Fruit fly (Drosophila melanogaster) whole organism, wandering third instar larva: ENCODE results near the gene CG32599.
A peak's percentile ranks its signal among the peaks of the same experiment; 100 is the strongest.

Experiments used
- Abd-B ChIP-seq: fragments of >200 bp; optimal IDR thresholded peaks from 2 replicates; lab custom pipeline; 2017; ENCODE audit warnings: missing biosample characterization, missing genetic modification characterization
- CG32264 ChIP-seq: fragments of 200-800 bp; sonication (Bioruptor generic); optimal IDR thresholded peaks from 2 replicates; lab custom pipeline; 2016; ENCODE audit warnings: missing biosample characterization, missing genetic modification characterization
- CG9705 ChIP-seq: fragments of 200-800 bp; sonication (Bioruptor generic); optimal IDR thresholded peaks from 2 replicates; lab custom pipeline; 2018; ENCODE audit warnings: missing biosample characterization, mild to moderate bottlenecking, missing genetic modification characterization
- CrebA ChIP-seq: fragments of 200-800 bp; sonication (Bioruptor generic); optimal IDR thresholded peaks from 2 replicates; lab custom pipeline; 2016; ENCODE audit warnings: missing biosample characterization, mild to moderate bottlenecking, missing genetic modification characterization, borderline replicate concordance
- Dfd ChIP-seq: fragments of >200 bp; optimal IDR thresholded peaks from 2 replicates; lab custom pipeline; 2017; ENCODE audit warnings: missing biosample characterization, missing genetic modification characterization
- Dif ChIP-seq: fragments of 200-275, 200-300 bp; sonication (Bioruptor generic); optimal IDR thresholded peaks from 2 replicates; lab custom pipeline; 2018; ENCODE audit warnings: missing biosample characterization, missing genetic modification characterization; ENCODE audit not compliant: partially characterized antibody
- GATAd ChIP-seq: sonication (Bioruptor generic); optimal IDR thresholded peaks from 2 replicates; lab custom pipeline; 2016; ENCODE audit warnings: missing biosample characterization, missing genetic modification characterization
- HLH106 ChIP-seq: fragments of 200-800 bp; optimal IDR thresholded peaks from 3 replicates; lab custom pipeline; 2019; ENCODE audit warnings: missing biosample characterization, mild to moderate bottlenecking, missing genetic modification characterization, moderate library complexity
- Hnf4 ChIP-seq: fragments of 200-800 bp; sonication (Bioruptor generic); optimal IDR thresholded peaks from 2 replicates; lab custom pipeline; 2016; ENCODE audit warnings: missing biosample characterization, mild to moderate bottlenecking, missing genetic modification characterization
- Hr78 ChIP-seq: fragments of >200 bp; optimal IDR thresholded peaks from 2 replicates; lab custom pipeline; 2017; ENCODE audit warnings: missing biosample characterization, missing genetic modification characterization
- Mio ChIP-seq: sonication (Bioruptor generic); optimal IDR thresholded peaks from 2 replicates; lab custom pipeline; 2016; ENCODE audit warnings: missing biosample characterization, missing genetic modification characterization
- Myc ChIP-seq: fragments of >200 bp; optimal IDR thresholded peaks from 2 replicates; lab custom pipeline; 2017
- N ChIP-seq: fragments of >200 bp; optimal IDR thresholded peaks from 2 replicates; lab custom pipeline; 2018; ENCODE audit warnings: missing biosample characterization, missing external identifiers, missing genetic modification characterization
- OdsH ChIP-seq: fragments of 200-800 bp; sonication (Bioruptor generic); optimal IDR thresholded peaks from 2 replicates; lab custom pipeline; 2016; ENCODE audit warnings: missing biosample characterization, mild to moderate bottlenecking, missing genetic modification characterization
- Rel ChIP-seq, 2 experiments: fragments of 200-800 bp; sonication (Bioruptor generic) in 1 of 2; optimal IDR thresholded peaks; 2 replicates in 1 of 2; 3 replicates in 1 of 2; lab custom pipeline; 2016 to 2019; ENCODE audit warnings: mild to moderate bottlenecking in 2 of 2, missing biosample characterization in 2 of 2, missing genetic modification characterization in 2 of 2, moderate library complexity in 1 of 2
- Sp1 ChIP-seq: fragments of 200-800 bp; sonication (Bioruptor generic); optimal IDR thresholded peaks from 3 replicates; lab custom pipeline; 2019; ENCODE audit warnings: missing biosample characterization, mild to moderate bottlenecking, missing genetic modification characterization, moderate library complexity
- Vsx2 ChIP-seq: fragments of 200-300, 225-300 bp; sonication (Bioruptor generic); optimal IDR thresholded peaks from 2 replicates; lab custom pipeline; 2018; ENCODE audit warnings: missing biosample characterization, missing genetic modification characterization; ENCODE audit not compliant: partially characterized antibody
- brk ChIP-seq: fragments of 200-800 bp; sonication (Bioruptor generic); optimal IDR thresholded peaks from 2 replicates; lab custom pipeline; 2016; ENCODE audit warnings: missing biosample characterization, mild to moderate bottlenecking, missing genetic modification characterization
- dl ChIP-seq, 2 experiments: fragments of 175-275, 200-275 bp in 1 of 2; fragments of 200-275 bp in 1 of 2; sonication (Bioruptor generic); optimal IDR thresholded peaks; lab custom pipeline; 2018; ENCODE audit warnings: mild to moderate bottlenecking in 2 of 2, missing biosample characterization in 2 of 2, missing genetic modification characterization in 2 of 2, moderate library complexity in 2 of 2; ENCODE audit not compliant: partially characterized antibody in 2 of 2, insufficient read depth in 1 of 2
- dmrt93B ChIP-seq: fragments of 200-800 bp; sonication (Bioruptor generic); optimal IDR thresholded peaks from 2 replicates; lab custom pipeline; 2018; ENCODE audit warnings: missing biosample characterization, mild to moderate bottlenecking, missing genetic modification characterization
- dsf ChIP-seq: sonication (Bioruptor generic); optimal IDR thresholded peaks from 2 replicates; lab custom pipeline; 2016; ENCODE audit warnings: missing biosample characterization, missing genetic modification characterization, borderline replicate concordance
- ey ChIP-seq: fragments of 200-800 bp; sonication (Bioruptor generic); optimal IDR thresholded peaks from 2 replicates; lab custom pipeline; 2016; ENCODE audit warnings: missing biosample characterization, missing genetic modification characterization
- foxo ChIP-seq, 2 experiments: fragments of 200-800 bp; sonication (Bioruptor generic); optimal IDR thresholded peaks; 2 replicates in 1 of 2; 3 replicates in 1 of 2; lab custom pipeline; 2016 to 2017; ENCODE audit warnings: missing biosample characterization in 2 of 2, missing genetic modification characterization in 2 of 2
- fru ChIP-seq: fragments of 200-800 bp; sonication (Bioruptor generic); optimal IDR thresholded peaks from 3 replicates; lab custom pipeline; 2016; ENCODE audit warnings: missing biosample characterization, mild to moderate bottlenecking, missing genetic modification characterization
- jim ChIP-seq: fragments of 175-275, 200-325 bp; sonication (Bioruptor generic); optimal IDR thresholded peaks from 2 replicates; lab custom pipeline; 2016; ENCODE audit warnings: missing biosample characterization, mild to moderate bottlenecking, missing genetic modification characterization
- lola ChIP-seq: fragments of >200 bp; optimal IDR thresholded peaks from 2 replicates; lab custom pipeline; 2017; ENCODE audit warnings: missing biosample characterization, missing genetic modification characterization
- pan ChIP-seq: fragments of >200 bp; optimal IDR thresholded peaks from 2 replicates; lab custom pipeline; 2017
- psq ChIP-seq: fragments of 200-800 bp; sonication (Bioruptor generic); optimal IDR thresholded peaks from 3 replicates; lab custom pipeline; 2017; ENCODE audit warnings: missing biosample characterization, mild to moderate bottlenecking, missing genetic modification characterization, moderate library complexity
- rgr ChIP-seq: fragments of 200-800 bp; sonication (Bioruptor generic); optimal IDR thresholded peaks from 3 replicates; lab custom pipeline; 2016; ENCODE audit warnings: missing biosample characterization, mild to moderate bottlenecking, missing genetic modification characterization
- sage ChIP-seq: fragments of 200-800 bp; sonication (Bioruptor generic); optimal IDR thresholded peaks from 2 replicates; lab custom pipeline; 2016; ENCODE audit warnings: missing biosample characterization, mild to moderate bottlenecking, missing genetic modification characterization
- sv ChIP-seq: fragments of 200-800 bp; sonication (Bioruptor generic); optimal IDR thresholded peaks from 3 replicates; lab custom pipeline; 2016; ENCODE audit warnings: missing biosample characterization, missing genetic modification characterization
- tai ChIP-seq: sonication (Bioruptor generic); optimal IDR thresholded peaks from 2 replicates; lab custom pipeline; 2016; ENCODE audit warnings: missing biosample characterization, missing genetic modification characterization
- usp ChIP-seq: fragments of >200 bp; optimal IDR thresholded peaks from 2 replicates; lab custom pipeline; 2017; ENCODE audit warnings: missing biosample characterization, missing genetic modification characterization
- woc ChIP-seq: sonication (Bioruptor generic); optimal IDR thresholded peaks from 2 replicates; lab custom pipeline; 2016; ENCODE audit warnings: missing biosample characterization, mild to moderate bottlenecking, missing genetic modification characterization

The CG32599 gene

DNA sequence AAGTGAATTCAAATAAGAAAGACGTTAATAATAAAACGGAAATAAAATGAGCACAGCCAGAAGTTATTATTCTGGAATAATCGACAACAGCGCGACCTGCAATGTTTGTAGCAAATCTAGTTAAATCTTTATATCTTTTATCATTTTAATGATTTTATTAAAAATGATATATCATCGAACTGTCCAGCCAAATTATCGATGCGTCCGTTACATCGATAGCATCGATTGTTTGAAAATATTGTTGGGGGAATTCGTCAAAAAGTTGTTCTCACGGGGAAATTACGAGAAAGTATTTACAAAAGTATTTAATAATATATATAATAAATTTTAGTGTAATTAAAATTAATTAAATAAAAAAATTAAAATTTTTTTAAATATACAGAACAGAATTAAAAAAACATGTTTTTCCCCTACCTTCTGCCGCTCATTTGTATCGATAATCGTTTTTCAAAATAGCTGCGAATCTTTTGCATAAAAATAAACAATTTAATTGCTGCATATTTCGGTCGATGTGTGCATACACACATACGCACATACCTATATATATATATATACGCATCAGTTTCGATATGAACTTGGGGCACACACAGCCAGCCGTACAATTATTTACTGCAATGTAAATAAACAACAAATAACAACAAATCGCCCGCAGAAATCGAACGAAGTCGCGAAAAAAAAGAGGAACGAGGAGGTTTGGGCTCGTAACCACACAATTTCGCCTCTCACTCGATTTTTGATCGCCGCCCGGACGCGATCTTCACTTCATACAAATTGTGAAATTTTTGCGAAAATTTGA lies at the start of gene CG32599:
TSS of gene CG32599 (plus strand) at position 746 of the 796 bp plus-strand sequence.
- TF ChIP-seq CG32264 (no peak), dmrt93B (no peak), Abd-B (no peak), sage (GFP tag; lab: Kevin White, UChicago) (no peak), dl (GFP tag; optimal IDR thresholded peaks at IDR 0.05; lab: Kevin White, UChicago; ENCODE audit: insufficient read depth in 1 of 2, partially characterized antibody in 2 of 2) (no peak), N (no peak), jim (GFP tag; lab: Kevin White, UChicago) (no peak), brk (GFP tag; lab: Kevin White, UChicago) (no peak), usp (GFP tag; lab: Kevin White, UChicago) (no peak), psq (no peak), woc (GFP tag; lab: Kevin White, UChicago) (no peak), pan (lab: Kevin White, UChicago) (no peak), CrebA (no peak), Hr78 (no peak), Hnf4 (GFP tag; lab: Kevin White, UChicago) (no peak), Rel (GFP tag; optimal IDR thresholded peaks at IDR 0.05; lab: Kevin White, UChicago) (no peak), Rel (tag; optimal IDR thresholded peaks at IDR 0.05; lab: Kevin White, UChicago) (peak; percentile 54), foxo (GFP tag; optimal IDR thresholded peaks at IDR 0.05; lab: Kevin White, UChicago) (peak in 1 of 2 experiments; percentile 29), OdsH (no peak), fru (GFP tag; lab: Kevin White, UChicago) (no peak), rgr (GFP tag; lab: Kevin White, UChicago) (peak; percentile 12), dsf (no peak), GATAd (no peak), lola (GFP tag; lab: Kevin White, UChicago) (no peak), Sp1 (GFP tag; lab: Kevin White, UChicago) (no peak), Mio (GFP tag; lab: Kevin White, UChicago) (no peak), tai (no peak), sv (GFP tag; lab: Kevin White, UChicago) (no peak), Dif (GFP tag; lab: Kevin White, UChicago) (no peak), CG9705 (GFP tag; lab: Kevin White, UChicago) (no peak), HLH106 (tag; lab: Kevin White, UChicago) (peak; percentile 29), Myc (lab: Kevin White, UChicago) (no peak)
- TF ChIP-seq, all 38 proteins: peak for 4

DNA sequence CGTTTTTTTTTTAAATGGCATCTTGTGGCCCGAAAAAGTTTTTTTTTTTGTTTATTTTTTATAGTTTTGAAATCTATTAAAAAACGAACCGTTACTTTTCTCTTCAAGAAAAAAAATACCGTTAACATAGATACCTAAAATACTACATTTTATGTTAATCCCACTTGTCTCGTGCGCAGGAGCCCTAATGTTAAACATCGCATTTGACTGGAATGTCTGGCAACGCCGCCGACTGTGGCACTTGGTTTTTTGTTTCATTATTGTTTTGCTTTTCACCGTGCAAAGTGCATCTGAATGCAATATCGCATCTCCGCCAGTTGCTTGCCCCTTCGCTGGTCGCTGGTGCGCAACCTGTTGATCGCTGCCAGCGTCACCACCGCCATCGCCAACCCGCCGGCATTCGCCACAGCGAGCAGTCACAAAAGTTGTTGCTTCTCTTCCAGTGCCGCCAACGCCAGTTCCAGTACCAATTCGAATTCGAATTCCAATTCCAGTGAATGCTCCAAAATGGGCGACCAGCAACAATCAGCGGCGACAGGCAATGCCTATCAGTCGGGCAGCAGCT lies 43.4 kb upstream of the CG32599 start, which contains the start of gene CG11590:
TSS of gene CG11590 (plus strand) at position 212 of the 565 bp plus-strand sequence.
- TF ChIP-seq CG32264 (no peak), Vsx2 (GFP tag; lab: Kevin White, UChicago) (peak; percentile 96), dmrt93B (no peak), woc (GFP tag; lab: Kevin White, UChicago) (no peak), Dfd (GFP tag; lab: Kevin White, UChicago) (no peak), tai (no peak), Dif (GFP tag; lab: Kevin White, UChicago) (peak; percentile 88), CG9705 (GFP tag; lab: Kevin White, UChicago) (no peak), psq (no peak)
- TF ChIP-seq, all 38 proteins: peak for 2

DNA sequence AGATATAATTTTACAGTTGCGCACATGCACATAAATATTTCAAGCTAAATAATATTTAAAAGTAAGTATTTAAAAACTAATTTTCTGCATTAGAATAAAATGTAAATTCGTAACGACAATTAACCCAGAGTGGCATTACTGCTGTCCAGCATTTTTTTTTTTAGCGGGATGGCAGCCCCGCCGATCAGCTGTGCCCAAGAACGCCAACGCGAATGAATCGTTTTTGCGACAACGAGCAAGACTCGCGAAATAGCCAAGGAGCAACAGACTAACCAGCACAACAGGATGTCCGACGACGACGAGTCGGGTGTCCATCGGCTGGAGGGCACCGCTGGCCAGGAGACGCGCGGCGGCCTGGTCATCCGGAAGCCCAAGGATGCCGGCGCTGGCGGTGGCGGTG lies 42.3 kb upstream of the CG32599 start, which contains the start of gene Prp16:
TSS of gene Prp16 (plus strand) at position 185 of the 400 bp plus-strand sequence.
- no peak for TF ChIP-seq dsf
- TF ChIP-seq brk (GFP tag; lab: Kevin White, UChicago): no peak
- TF ChIP-seq CrebA: no peak
- no peak for TF ChIP-seq Dif (GFP tag; lab: Kevin White, UChicago)
- no peak for TF ChIP-seq ey (GFP tag; lab: Kevin White, UChicago)
- no peak for TF ChIP-seq Sp1 (GFP tag; lab: Kevin White, UChicago)
- no peak for TF ChIP-seq HLH106 (tag; lab: Kevin White, UChicago)
